Fruit fly (Drosophila melanogaster): ENCODE results near the gene CG5708.

CG5708 gene

DNA sequence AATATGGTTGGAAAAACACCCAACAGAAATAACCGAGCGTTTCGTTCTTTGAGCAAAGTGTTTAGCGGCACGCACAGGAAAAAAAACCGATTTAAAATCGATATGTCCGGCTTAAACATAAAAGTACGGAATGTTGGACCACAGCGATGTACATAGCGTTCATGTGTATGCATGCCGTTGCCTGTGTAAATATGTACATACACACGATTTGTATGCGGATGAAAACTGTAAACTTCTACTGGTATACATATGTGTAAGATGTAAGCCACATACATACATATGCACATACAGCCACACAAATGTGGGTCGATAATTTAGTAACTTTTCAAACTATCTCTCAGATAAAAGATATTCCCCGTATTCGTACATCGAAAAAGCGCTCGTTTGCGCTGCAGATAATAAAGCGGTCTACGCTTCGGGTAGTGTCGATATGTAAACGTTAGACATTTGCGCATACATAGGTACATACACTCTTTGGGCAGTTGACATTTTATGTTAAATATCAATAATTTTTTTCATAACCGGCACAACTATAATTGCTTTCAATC, 23.1 kb upstream of the CG5708 start (continued):
- TF ChIP-seq CG18262 (tag; optimal IDR thresholded peaks at IDR 0.05): peak; percentile 23
- TF ChIP-seq GATAe (GFP tag; conservative IDR thresholded peaks at IDR 0.05): no peak
- no peak for TF ChIP-seq CoRest (tag; optimal IDR thresholded peaks at IDR 0.05)
- TF ChIP-seq Hr39 (optimal IDR thresholded peaks at IDR 0.05): no peak
- TF ChIP-seq ranshi (GFP tag; IDR thresholded peaks at IDR 0.05): no peak; the same call in 1 of the 2 replicates
- no peak for TF ChIP-seq CG3407 (GFP tag; optimal IDR thresholded peaks at IDR 0.05)
- peak; percentile 41 for TF ChIP-seq CG33213 (GFP tag; optimal IDR thresholded peaks at IDR 0.05)
- TF ChIP-seq CG17802 (tag; optimal IDR thresholded peaks at IDR 0.05): no peak
- TF ChIP-seq CG18764 (GFP tag; optimal IDR thresholded peaks at IDR 0.05): no peak
- peak; percentile 64 for TF ChIP-seq Xrp1 (GFP tag; IDR thresholded peaks at IDR 0.05)
- TF ChIP-seq kah (GFP tag; optimal IDR thresholded peaks at IDR 0.05): peak; percentile 55
- no peak for TF ChIP-seq sna (GFP tag; IDR thresholded peaks at IDR 0.05; ENCODE audit: partially characterized antibody)
- TF ChIP-seq emc (GFP tag; optimal IDR thresholded peaks at IDR 0.05): no peak
- TF ChIP-seq CG13287 (GFP tag; IDR thresholded peaks at IDR 0.05; ENCODE audit: partially characterized antibody): no peak
- TF ChIP-seq CG11723 (GFP tag; optimal IDR thresholded peaks at IDR 0.05): peak; percentile 27
- no peak for TF ChIP-seq phol (tag; optimal IDR thresholded peaks at IDR 0.05)
- no peak for TF ChIP-seq schlank (tag; optimal IDR thresholded peaks at IDR 0.05)
- peak; percentile 3 for TF ChIP-seq nau (GFP tag; optimal IDR thresholded peaks at IDR 0.05)
- no peak for TF ChIP-seq CTCF (GFP tag; optimal IDR thresholded peaks at IDR 0.05)
- TF ChIP-seq dimm (GFP tag; IDR thresholded peaks at IDR 0.05): no peak
- peak; percentile 1 for TF ChIP-seq CG12659 (GFP tag; optimal IDR thresholded peaks at IDR 0.05)
- TF ChIP-seq CG2129 (GFP tag; IDR thresholded peaks at IDR 0.05; ENCODE audit: partially characterized antibody): no peak
- TF ChIP-seq nerfin-2 (GFP tag; IDR thresholded peaks at IDR 0.05; ENCODE audit: partially characterized antibody): no peak
- peak; percentile 70 for TF ChIP-seq wek (GFP tag; optimal IDR thresholded peaks at IDR 0.05)
- peak; percentile 46 for TF ChIP-seq fd102C (GFP tag; optimal IDR thresholded peaks at IDR 0.05)
- no peak for TF ChIP-seq bigmax (GFP tag; optimal IDR thresholded peaks at IDR 0.05)
- no peak for TF ChIP-seq CG10209 (GFP tag; optimal IDR thresholded peaks at IDR 0.05)
- TF ChIP-seq HLH3B (GFP tag; IDR thresholded peaks at IDR 0.05): peak; percentile 29; the same call in 1 of the 2 replicates
- no peak for TF ChIP-seq CG6689 (GFP tag; IDR thresholded peaks at IDR 0.05)
- TF ChIP-seq so (GFP tag; IDR thresholded peaks at IDR 0.05): no peak
- TF ChIP-seq HLHmδ (GFP tag; optimal IDR thresholded peaks at IDR 0.05): no peak
- peak; percentile 17 for TF ChIP-seq bab2 (GFP tag; optimal IDR thresholded peaks at IDR 0.05)
- TF ChIP-seq HmgD (GFP tag; optimal IDR thresholded peaks at IDR 0.05): no peak
- no peak for TF ChIP-seq Hand (GFP tag; optimal IDR thresholded peaks at IDR 0.05)
- no peak for TF ChIP-seq ERR (GFP tag; optimal IDR thresholded peaks at IDR 0.05)
- peak; percentile 87 for TF ChIP-seq CG33557 (GFP tag; optimal IDR thresholded peaks at IDR 0.05)
- no peak for TF ChIP-seq CG3726 (GFP tag; IDR thresholded peaks at IDR 0.05)
- peak; percentile 55 for TF ChIP-seq CG12299 (tag; optimal IDR thresholded peaks at IDR 0.05)
- peak; percentile 60 for TF ChIP-seq BtbVII (GFP tag; optimal IDR thresholded peaks at IDR 0.05)
- TF ChIP-seq CG2120 (GFP tag; optimal IDR thresholded peaks at IDR 0.05): no peak
- TF ChIP-seq CG8388 (GFP tag; optimal IDR thresholded peaks at IDR 0.05): no peak
- no peak for TF ChIP-seq Xbp1 (GFP tag; optimal IDR thresholded peaks at IDR 0.05)
- no peak for TF ChIP-seq oc (tag; optimal IDR thresholded peaks at IDR 0.05)
- TF ChIP-seq zfh1 (GFP tag; IDR thresholded peaks at IDR 0.05): no peak
- TF ChIP-seq CG8089 (GFP tag; optimal IDR thresholded peaks at IDR 0.05): peak; percentile 26
- peak; percentile 79 for TF ChIP-seq cg (GFP tag; optimal IDR thresholded peaks at IDR 0.05)
- TF ChIP-seq CG16815 (GFP tag; optimal IDR thresholded peaks at IDR 0.05): no peak
- TF ChIP-seq CG1024 (GFP tag; IDR thresholded peaks at IDR 0.05): peak; percentile 61; the same call in 1 of the 2 replicates
- TF ChIP-seq Rfx (GFP tag; IDR thresholded peaks at IDR 0.05): no peak; the same call in 1 of the 2 replicates
- TF ChIP-seq dati (GFP tag; IDR thresholded peaks at IDR 0.05): no peak
- no peak for TF ChIP-seq gcm (GFP tag; optimal IDR thresholded peaks at IDR 0.05)

Measured in whole organism, embryonic.